Fruit fly (Drosophila melanogaster): ENCODE measurements around the gene CG43736.

The CG43736 gene

DNA sequence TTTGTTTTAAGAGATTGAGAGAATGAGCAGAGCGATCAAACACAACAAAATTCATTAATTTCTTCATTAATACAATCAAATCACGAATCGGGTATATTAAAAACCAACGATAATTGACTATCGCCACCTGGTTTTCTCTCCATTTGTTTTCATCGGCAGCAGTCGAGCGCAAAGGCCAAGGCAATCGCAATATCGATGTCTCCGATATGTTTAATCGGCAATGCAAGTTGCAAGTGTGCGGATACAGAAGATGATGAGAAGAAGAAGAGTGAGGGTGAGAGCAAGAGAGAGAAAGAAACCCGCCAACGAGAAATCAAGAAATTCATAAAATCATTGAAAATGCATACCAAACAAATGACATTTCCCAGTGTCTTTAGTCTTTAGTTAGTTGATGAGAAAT, 12.1 kb downstream of the CG43736 start:
- TF ChIP-seq inv (GFP tag; IDR thresholded peaks at IDR 0.05; ENCODE audit: partially characterized antibody) (0 out of 2 replicates have a peak, but pooled peaks have one; percentile 34), Aef1 (GFP tag; IDR thresholded peaks at IDR 0.05) (no peak), CG13775 (GFP tag; optimal IDR thresholded peaks at IDR 0.05) (no peak), CG33213 (GFP tag; optimal IDR thresholded peaks at IDR 0.05) (no peak), az2 (GFP tag; optimal IDR thresholded peaks at IDR 0.05) (no peak), ato (GFP tag; IDR thresholded peaks at IDR 0.05; ENCODE audit: partially characterized antibody) (0 out of 2 replicates have a peak, but pooled peaks have one; percentile 22), Neu2 (GFP tag; optimal IDR thresholded peaks at IDR 0.05; ENCODE audit: borderline replicate concordance) (peak; percentile 39), stwl (tag; optimal IDR thresholded peaks at IDR 0.05) (peak; percentile 68), CG18262 (tag; optimal IDR thresholded peaks at IDR 0.05) (no peak), fd102C (GFP tag; optimal IDR thresholded peaks at IDR 0.05) (no peak), ara (GFP tag; IDR thresholded peaks at IDR 0.05) (no peak), Optix (GFP tag; IDR thresholded peaks at IDR 0.05) (no peak), eyg (GFP tag; optimal IDR thresholded peaks at IDR 0.05) (no peak), CG7271 (tag; optimal IDR thresholded peaks at IDR 0.05) (no peak), zen2 (GFP tag; IDR thresholded peaks at IDR 0.05; ENCODE audit: partially characterized antibody) (peak; percentile 49; the same call in 1 of the 3 replicates), CG17829 (tag; optimal IDR thresholded peaks at IDR 0.05) (peak; percentile 7), Usf (GFP tag; optimal IDR thresholded peaks at IDR 0.05) (no peak), CG1647 (GFP tag; optimal IDR thresholded peaks at IDR 0.05) (no peak), Hr39 (optimal IDR thresholded peaks at IDR 0.05) (no peak), CG14860 (GFP tag; IDR thresholded peaks at IDR 0.05; ENCODE audit: partially characterized antibody) (0 out of 3 replicates have a peak, but pooled peaks have one; percentile 26), en (GFP tag; optimal IDR thresholded peaks at IDR 0.05) (no peak), CG33557 (GFP tag; optimal IDR thresholded peaks at IDR 0.05) (no peak), CG17328 (GFP tag; IDR thresholded peaks at IDR 0.05) (no peak), CG4360 (GFP tag; IDR thresholded peaks at IDR 0.05) (no peak), CG2116 (GFP tag; optimal IDR thresholded peaks at IDR 0.05) (peak; percentile 47), Doc3 (GFP tag; IDR thresholded peaks at IDR 0.05; ENCODE audit: partially characterized antibody) (peak; percentile 31; the same call in 1 of the 3 replicates), CG11398 (GFP tag; optimal IDR thresholded peaks at IDR 0.05) (no peak), CG4282 (GFP tag; optimal IDR thresholded peaks at IDR 0.05) (no peak), CG42726 (GFP tag; IDR thresholded peaks at IDR 0.05; ENCODE audit: partially characterized antibody) (peak; percentile 77; the same call in 1 of the 2 replicates), crol (GFP tag; IDR thresholded peaks at IDR 0.05) (no peak), gt (GFP tag; IDR thresholded peaks at IDR 0.05) (no peak), pzg (GFP tag; optimal IDR thresholded peaks at IDR 0.05) (peak; percentile 14), Fer2 (tag; optimal IDR thresholded peaks at IDR 0.05) (no peak), CG6791 (GFP tag; IDR thresholded peaks at IDR 0.05; ENCODE audit: partially characterized antibody) (peak; percentile 72; the same call in 2 of the 3 replicates), CG17612 (GFP tag; IDR thresholded peaks at IDR 0.05) (no peak), CG16813 (GFP tag; IDR thresholded peaks at IDR 0.05; ENCODE audit: partially characterized antibody) (peak; percentile 53; the same call in 2 of the 3 replicates), hb (GFP tag; IDR thresholded peaks at IDR 0.05; ENCODE audit: partially characterized antibody) (peak; percentile 58; the same call in 1 of the 3 replicates), nom (GFP tag; optimal IDR thresholded peaks at IDR 0.05) (no peak), CG2889 (GFP tag; IDR thresholded peaks at IDR 0.05) (no peak), CG6765 (GFP tag; optimal IDR thresholded peaks at IDR 0.05) (no peak), sna (GFP tag; IDR thresholded peaks at IDR 0.05; ENCODE audit: partially characterized antibody) (peak; percentile 58; the same call in 1 of the 2 replicates), Sin3A (optimal IDR thresholded peaks at IDR 0.05) (no peak), knrl (GFP tag; IDR thresholded peaks at IDR 0.05; ENCODE audit: partially characterized antibody) (peak; percentile 50; the same call in 2 of the 3 replicates), amos (GFP tag; IDR thresholded peaks at IDR 0.05; ENCODE audit: partially characterized antibody) (peak; percentile 61), Bgb (GFP tag; IDR thresholded peaks at IDR 0.05; ENCODE audit: partially characterized antibody) (0 out of 2 replicates have a peak, but pooled peaks have one; percentile 38), nerfin-2 (GFP tag; IDR thresholded peaks at IDR 0.05; ENCODE audit: partially characterized antibody) (peak; percentile 23; the same call in 1 of the 2 replicates), CG13287 (GFP tag; IDR thresholded peaks at IDR 0.05; ENCODE audit: partially characterized antibody) (peak; percentile 23; the same call in 1 of the 2 replicates), unc-4 (GFP tag; IDR thresholded peaks at IDR 0.05; ENCODE audit: partially characterized antibody) (peak; percentile 45; the same call in 1 of the 2 replicates), Chrac-16 (GFP tag; optimal IDR thresholded peaks at IDR 0.05) (no peak)

Data from whole organism, embryonic.